Worm (Caenorhabditis elegans) whole organism, L1 larva: ENCODE data around the gene srx-36.
A peak's percentile ranks its signal among the peaks of the same experiment; 100 is the strongest.

Experiments used
- C16A3.4 ChIP-seq: fragments of 150-350 bp; optimal IDR thresholded peaks from 2 replicates; lab custom pipeline; 2014; ENCODE audit warnings: missing biosample characterization, missing genetic modification characterization
- C34B4.2 ChIP-seq: sonication (generic microtip); optimal IDR thresholded peaks from 2 replicates; lab custom pipeline; 2017; ENCODE audit warnings: mild to moderate bottlenecking, missing genetic modification characterization, missing compliant biosample characterization
- aha-1 ChIP-seq: fragments of 150-350 bp; optimal IDR thresholded peaks from 2 replicates; lab custom pipeline; 2014; ENCODE audit warnings: missing biosample characterization, missing genetic modification characterization
- blmp-1 ChIP-seq: fragments of 150-350 bp; optimal IDR thresholded peaks from 2 replicates; lab custom pipeline; 2014; ENCODE audit warnings: missing biosample characterization, missing genetic modification characterization
- ceh-63 ChIP-seq: fragments of 200-800 bp; sonication (Bioruptor generic); optimal IDR thresholded peaks from 2 replicates; lab custom pipeline; 2018; ENCODE audit warnings: mild to moderate bottlenecking, missing genetic modification characterization, missing compliant biosample characterization
- ceh-8 ChIP-seq: fragments of 200-800 bp; sonication (Bioruptor generic); optimal IDR thresholded peaks from 2 replicates; lab custom pipeline; 2018; ENCODE audit warnings: mild to moderate bottlenecking, missing genetic modification characterization, moderate library complexity, missing compliant biosample characterization
- ceh-90 ChIP-seq: sonication (generic microtip); optimal IDR thresholded peaks from 2 replicates; lab custom pipeline; 2016; ENCODE audit warnings: missing genetic modification characterization, missing compliant biosample characterization
- dpl-1 ChIP-seq, 3 experiments: fragments of 150-350 bp in 2 of 3; sonication (generic microtip) in 1 of 3; optimal IDR thresholded peaks; 2 replicates each; lab custom pipeline; 2014 to 2017; ENCODE audit warnings: missing biosample characterization in 3 of 3, missing genetic modification characterization in 3 of 3, missing genetic modification reagents in 3 of 3
- dsc-1 ChIP-seq: sonication (generic microtip); optimal IDR thresholded peaks from 2 replicates; lab custom pipeline; 2016; ENCODE audit warnings: mild to moderate bottlenecking, missing genetic modification characterization, missing compliant biosample characterization
- efl-1 ChIP-seq, 4 experiments: fragments of 150-350 bp; optimal IDR thresholded peaks in 3 of 4; peaks in 1 of 4; 1 replicate in 1 of 4; 2 replicates in 3 of 4; lab custom pipeline; 2014; ENCODE audit warnings: missing biosample characterization in 2 of 4, missing genetic modification characterization in 2 of 4, missing genetic modification reagents in 2 of 4
- efl-3 ChIP-seq: fragments of 200-800 bp; sonication (Bioruptor generic); optimal IDR thresholded peaks from 2 replicates; lab custom pipeline; 2018; ENCODE audit warnings: mild to moderate bottlenecking, missing genetic modification characterization, missing compliant biosample characterization
- egl-27 ChIP-seq, 2 experiments: fragments of 150-350 bp in 1 of 2; sonication (generic microtip); optimal IDR thresholded peaks; 3 replicates each; lab custom pipeline; 2017 to 2018; ENCODE audit warnings: missing biosample characterization in 2 of 2, missing genetic modification characterization in 2 of 2, missing genetic modification reagents in 2 of 2
- elt-3 ChIP-seq, 6 experiments: fragments of 150-350 bp in 1 of 6; sonication (generic microtip); optimal IDR thresholded peaks; 2 replicates each; lab custom pipeline; 2017 to 2018; ENCODE audit warnings: missing biosample characterization in 6 of 6, missing genetic modification characterization in 6 of 6, inconsistent platforms in 1 of 6
- ets-5 ChIP-seq: fragments of 200-800 bp; sonication (Bioruptor generic); IDR thresholded peaks from 2 replicates; pipeline ENCODE4 v1.3.6; 2022; ENCODE audit warnings: missing genetic modification characterization, missing compliant biosample characterization
- fkh-10 ChIP-seq: sonication (generic microtip); optimal IDR thresholded peaks from 2 replicates; lab custom pipeline; 2017; ENCODE audit warnings: missing biosample characterization, missing genetic modification reagents, missing genetic modification characterization
- fkh-4 ChIP-seq: sonication (generic microtip); optimal IDR thresholded peaks from 2 replicates; lab custom pipeline; 2016; ENCODE audit warnings: missing compliant biosample characterization, missing genetic modification characterization, borderline replicate concordance
- fkh-8 ChIP-seq: sonication (generic microtip); optimal IDR thresholded peaks from 2 replicates; lab custom pipeline; 2016; ENCODE audit warnings: mild to moderate bottlenecking, missing genetic modification characterization, missing compliant biosample characterization
- isw-1 ChIP-seq: fragments of 200-800 bp; sonication (Bioruptor generic); IDR thresholded peaks from 2 replicates; pipeline ENCODE4 v1.3.6; 2022; ENCODE audit warnings: missing genetic modification characterization, missing compliant biosample characterization
- jun-1 ChIP-seq: fragments of 150-350 bp; optimal IDR thresholded peaks from 2 replicates; lab custom pipeline; 2014; ENCODE audit warnings: missing biosample characterization, missing genetic modification reagents, missing genetic modification characterization
- lin-14 ChIP-seq: fragments of 200-800 bp; sonication (Bioruptor generic); optimal IDR thresholded peaks from 2 replicates; lab custom pipeline; 2018; ENCODE audit warnings: mild to moderate bottlenecking, missing genetic modification characterization, moderate library complexity, missing compliant biosample characterization
- lin-15B ChIP-seq: fragments of 150-350 bp; sonication (generic microtip); optimal IDR thresholded peaks from 3 replicates; lab custom pipeline; 2014; ENCODE audit warnings: missing biosample characterization, missing genetic modification characterization
- lir-3 ChIP-seq: sonication (generic microtip); optimal IDR thresholded peaks from 2 replicates; lab custom pipeline; 2016; ENCODE audit warnings: mild to moderate bottlenecking, missing genetic modification characterization, moderate library complexity, missing compliant biosample characterization; ENCODE audit not compliant: poor library complexity
- mdl-1 ChIP-seq, 2 experiments: fragments of 150-350 bp; optimal IDR thresholded peaks; 2 replicates each; lab custom pipeline; 2014 to 2017; ENCODE audit warnings: missing biosample characterization in 2 of 2, missing genetic modification characterization in 2 of 2, inconsistent platforms in 1 of 2
- nhr-19 ChIP-seq: fragments of 200-800 bp; sonication (Bioruptor generic); conservative IDR thresholded peaks from 2 replicates; pipeline ENCODE4 v1.3.6; 2022; ENCODE audit warnings: missing genetic modification characterization, missing compliant biosample characterization
- nhr-20 ChIP-seq: sonication (generic microtip); optimal IDR thresholded peaks from 2 replicates; lab custom pipeline; 2016; ENCODE audit warnings: mild to moderate bottlenecking, missing genetic modification characterization, missing compliant biosample characterization
- nhr-237 ChIP-seq: fragments of 150-350 bp; optimal IDR thresholded peaks from 2 replicates; lab custom pipeline; 2014; ENCODE audit warnings: missing biosample characterization, missing genetic modification characterization
- nhr-28 ChIP-seq: fragments of 150-350 bp; optimal IDR thresholded peaks from 2 replicates; lab custom pipeline; 2014; ENCODE audit warnings: missing biosample characterization, missing genetic modification characterization
- nhr-71 ChIP-seq: sonication (generic microtip); optimal IDR thresholded peaks from 2 replicates; lab custom pipeline; 2016; ENCODE audit warnings: mild to moderate bottlenecking, missing genetic modification characterization, moderate library complexity, missing compliant biosample characterization
- nhr-76 ChIP-seq: sonication (generic microtip); optimal IDR thresholded peaks from 2 replicates; lab custom pipeline; 2017; ENCODE audit warnings: missing biosample characterization, missing genetic modification characterization
- nhr-77 ChIP-seq: fragments of 150-350 bp; optimal IDR thresholded peaks from 2 replicates; lab custom pipeline; 2014; ENCODE audit warnings: missing biosample characterization, missing genetic modification characterization
- nhr-84 ChIP-seq: sonication (generic microtip); optimal IDR thresholded peaks from 2 replicates; lab custom pipeline; 2017; ENCODE audit warnings: missing biosample characterization, missing genetic modification characterization
- nhr-85 ChIP-seq: sonication (generic microtip); peaks from one replicate; lab custom pipeline; 2016; ENCODE audit warnings: missing genetic modification characterization, inconsistent platforms, missing compliant biosample characterization
- pax-3 ChIP-seq: fragments of 200-800 bp; sonication (Bioruptor generic); optimal IDR thresholded peaks from 2 replicates; lab custom pipeline; 2018; ENCODE audit warnings: mild to moderate bottlenecking, missing genetic modification characterization, moderate library complexity, missing compliant biosample characterization
- rnt-1 ChIP-seq: sonication (generic microtip); optimal IDR thresholded peaks from 2 replicates; lab custom pipeline; 2016; ENCODE audit warnings: mild to moderate bottlenecking, missing genetic modification characterization, moderate library complexity, missing compliant biosample characterization
- skn-1 ChIP-seq: fragments of 150-350 bp; optimal IDR thresholded peaks from 2 replicates; lab custom pipeline; 2014; ENCODE audit warnings: missing biosample characterization, missing genetic modification characterization
- sox-4 ChIP-seq: sonication (generic microtip); optimal IDR thresholded peaks from 2 replicates; lab custom pipeline; 2016; ENCODE audit warnings: missing genetic modification characterization, missing compliant biosample characterization
- sptf-1 ChIP-seq: fragments of 150-350 bp; optimal IDR thresholded peaks from 2 replicates; lab custom pipeline; 2014; ENCODE audit warnings: missing biosample characterization, missing genetic modification characterization
- sup-37 ChIP-seq: fragments of 200-800 bp; sonication (Bioruptor generic); optimal IDR thresholded peaks from 2 replicates; lab custom pipeline; 2018; ENCODE audit warnings: mild to moderate bottlenecking, missing genetic modification characterization, missing compliant biosample characterization
- swsn-7 ChIP-seq: sonication (generic microtip); optimal IDR thresholded peaks from 2 replicates; lab custom pipeline; 2016; ENCODE audit warnings: missing genetic modification characterization, missing compliant biosample characterization
- unc-62 ChIP-seq: fragments of 150-350 bp; optimal IDR thresholded peaks from 2 replicates; lab custom pipeline; 2014; ENCODE audit warnings: missing biosample characterization, missing genetic modification reagents, missing genetic modification characterization
- vab-15 ChIP-seq: sonication (generic microtip); optimal IDR thresholded peaks from 2 replicates; lab custom pipeline; 2017; ENCODE audit warnings: missing genotype, mild to moderate bottlenecking, missing genetic modification characterization, missing compliant biosample characterization

The srx-36 gene

ce11 chrV:7089217-7089616, 41.7 kb downstream of the srx-36 start (continued):
- peak in 3 of 6 experiments; percentile 64 to 94 (median 75) for TF ChIP-seq elt-3 (tag; optimal IDR thresholded peaks at IDR 0.05; lab: Kevin White, UChicago)
- peak; percentile 100 for TF ChIP-seq nhr-20
- TF ChIP-seq nhr-19 (GFP tag; lab: Robert Waterston, UW): peak; percentile 71
- TF ChIP-seq unc-62 (GFP tag; lab: Kevin White, UChicago): no peak
- peak; percentile 80 for TF ChIP-seq lin-14 (GFP tag; lab: Kevin White, UChicago)
- peak; percentile 77 for TF ChIP-seq nhr-71 (tag; lab: Kevin White, UChicago)
- TF ChIP-seq dpl-1 (GFP tag; optimal IDR thresholded peaks at IDR 0.05; lab: Kevin White, UChicago): peak in 1 of 3 experiments; percentile 24
- peak; percentile 42 for TF ChIP-seq C16A3.4 (tag; lab: Kevin White, UChicago)
- peak; percentile 70 for TF ChIP-seq blmp-1 (tag; lab: Kevin White, UChicago)
- TF ChIP-seq, all 84 proteins: peak for 22

DNA sequence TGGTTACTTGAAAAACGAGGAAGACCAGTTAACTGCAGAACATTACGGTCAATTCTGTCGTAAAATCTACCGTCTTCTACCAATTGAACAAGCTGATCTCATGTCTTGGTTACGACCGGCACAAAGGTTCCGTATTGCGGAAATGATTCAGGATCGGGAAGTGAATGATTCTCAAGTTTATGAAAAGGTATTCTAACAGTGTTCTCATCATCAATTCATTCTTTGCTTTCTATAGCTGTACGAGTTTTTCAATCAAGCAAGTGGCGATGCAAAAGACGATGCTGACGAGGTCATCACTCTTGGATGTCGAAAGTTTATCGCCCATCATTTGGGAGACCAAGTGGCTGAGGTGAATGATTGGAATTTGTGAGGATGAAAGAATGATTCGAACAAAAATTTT, 43.5 kb downstream of the srx-36 start:
- TF ChIP-seq sptf-1 (tag; lab: Kevin White, UChicago): no peak
- TF ChIP-seq nhr-28 (tag; lab: Kevin White, UChicago): no peak
- TF ChIP-seq C34B4.2: no peak
- no peak for TF ChIP-seq efl-3 (GFP tag; lab: Kevin White, UChicago)
- no peak for TF ChIP-seq mdl-1 (tag; optimal IDR thresholded peaks at IDR 0.05; lab: Kevin White, UChicago)
- no peak for TF ChIP-seq fkh-10
- no peak for TF ChIP-seq nhr-77 (tag; lab: Kevin White, UChicago)
- TF ChIP-seq ceh-90 (tag; lab: Kevin White, UChicago): no peak
- TF ChIP-seq ceh-8 (GFP tag; lab: Kevin White, UChicago): no peak
- TF ChIP-seq swsn-7: no peak
- no peak for TF ChIP-seq pax-3
- TF ChIP-seq vab-15 (tag; lab: Kevin White, UChicago): no peak
- TF ChIP-seq isw-1 (GFP tag; lab: Robert Waterston, UW): no peak
- TF ChIP-seq nhr-85 (tag; lab: Kevin White, UChicago): no peak
- no peak for TF ChIP-seq dsc-1 (tag; lab: Kevin White, UChicago)
- no peak for TF ChIP-seq rnt-1
- TF ChIP-seq ets-5 (GFP tag; lab: Robert Waterston, UW): no peak
- no peak for TF ChIP-seq egl-27 (tag; optimal IDR thresholded peaks at IDR 0.05; lab: Kevin White, UChicago)
- TF ChIP-seq nhr-76 (tag; lab: Kevin White, UChicago): no peak
- TF ChIP-seq jun-1 (tag; lab: Kevin White, UChicago): no peak

ce11 chrV:7085518-7086104, 45.3 kb downstream of the srx-36 start, which contains the start of gene VC5.2:
TSS of gene VC5.2 (plus strand) at chrV:7085956.
- TF ChIP-seq efl-1 (optimal IDR thresholded peaks at IDR 0.05; lab: Kevin White, UChicago): no peak
- TF ChIP-seq efl-1 (GFP tag; optimal IDR thresholded peaks at IDR 0.05 in 1 of 2; lab: Kevin White, UChicago): no peak
- no peak for TF ChIP-seq ceh-63 (GFP tag; lab: Kevin White, UChicago)
- TF ChIP-seq elt-3 (tag; optimal IDR thresholded peaks at IDR 0.05; lab: Kevin White, UChicago): peak in 1 of 6 experiments; percentile 43
- TF ChIP-seq lin-14 (GFP tag; lab: Kevin White, UChicago): peak; percentile 56
- TF ChIP-seq nhr-237: no peak
- peak in 1 of 3 experiments; percentile 1 for TF ChIP-seq dpl-1 (GFP tag; optimal IDR thresholded peaks at IDR 0.05; lab: Kevin White, UChicago)
- no peak for TF ChIP-seq nhr-84 (tag; lab: Kevin White, UChicago)
- peak; percentile 79 for TF ChIP-seq blmp-1 (tag; lab: Kevin White, UChicago)
- no peak for TF ChIP-seq lin-15B (tag; lab: Kevin White, UChicago)
- no peak for TF ChIP-seq sox-4
- TF ChIP-seq rnt-1: peak; percentile 28
- TF ChIP-seq lir-3 (tag; lab: Kevin White, UChicago): no peak
- TF ChIP-seq sup-37 (GFP tag; lab: Kevin White, UChicago): no peak
- TF ChIP-seq fkh-4 (tag; lab: Kevin White, UChicago): no peak
- TF ChIP-seq aha-1 (tag; lab: Kevin White, UChicago): no peak
- TF ChIP-seq fkh-8 (tag; lab: Kevin White, UChicago): no peak
- TF ChIP-seq nhr-20: peak; percentile 32
- TF ChIP-seq skn-1 (tag; lab: Kevin White, UChicago): no peak
- TF ChIP-seq efl-3 (GFP tag; lab: Kevin White, UChicago): no peak
